Worm (Caenorhabditis elegans) whole organism, young adult: ENCODE measurements around the gene fipr-6.

Experiments used
- C06A6.2 ChIP-seq: fragments of 200-800 bp; sonication (Bioruptor generic); conservative IDR thresholded peaks from 2 replicates; pipeline ENCODE4 v1.3.6; 2022; ENCODE audit warnings: missing genetic modification characterization, missing compliant biosample characterization
- C17E4.6 ChIP-seq: fragments of 200-800 bp; sonication (Bioruptor generic); IDR thresholded peaks from 2 replicates; pipeline ENCODE4 v1.3.6; 2022; ENCODE audit warnings: missing genetic modification reagents, missing genetic modification characterization, missing compliant biosample characterization
- D2030.7 ChIP-seq: fragments of 200-800 bp; sonication (Bioruptor generic); IDR thresholded peaks from 2 replicates; pipeline ENCODE4 v1.3.6; 2022; ENCODE audit warnings: missing genetic modification reagents, missing genetic modification characterization, missing compliant biosample characterization
- F23B12.7 ChIP-seq: sonication (generic microtip); optimal IDR thresholded peaks from 2 replicates; lab custom pipeline; 2017; ENCODE audit warnings: missing genetic modification characterization, mild to moderate bottlenecking, missing compliant biosample characterization, antibody characterized with exemption, moderate library complexity; ENCODE audit not compliant: insufficient read depth
- F37B4.10 ChIP-seq: fragments of 200-800 bp; sonication (Bioruptor generic); IDR thresholded peaks from 2 replicates; pipeline ENCODE4 v1.3.6; 2022; ENCODE audit warnings: missing genetic modification characterization, missing compliant biosample characterization
- F39B2.1 ChIP-seq: fragments of 200-800 bp; sonication (Bioruptor generic); IDR thresholded peaks from 2 replicates; pipeline ENCODE4 v1.3.6; 2022; ENCODE audit warnings: missing genetic modification reagents, missing genetic modification characterization, missing compliant biosample characterization
- F49E8.2 ChIP-seq: sonication (generic microtip); optimal IDR thresholded peaks from 3 replicates; lab custom pipeline; 2017; ENCODE audit warnings: missing genetic modification characterization, mild to moderate bottlenecking, missing compliant biosample characterization, antibody characterized with exemption, moderate library complexity; ENCODE audit not compliant: insufficient read depth
- F52B5.7 ChIP-seq: sonication (generic microtip); optimal IDR thresholded peaks from 2 replicates; lab custom pipeline; 2016; ENCODE audit warnings: mild to moderate bottlenecking, missing genetic modification characterization, missing compliant biosample characterization
- F57A8.1 ChIP-seq: fragments of 200-800 bp; sonication (Bioruptor generic); optimal IDR thresholded peaks from 2 replicates; lab custom pipeline; 2018; ENCODE audit warnings: mild to moderate bottlenecking, missing genetic modification characterization, moderate library complexity, missing compliant biosample characterization
- F57C9.4 ChIP-seq: sonication (generic microtip); optimal IDR thresholded peaks from 2 replicates; lab custom pipeline; 2017; ENCODE audit warnings: mild to moderate bottlenecking, missing genetic modification characterization, missing compliant biosample characterization
- Y53G8AR.9 ChIP-seq: fragments of 200-800 bp; sonication (Bioruptor generic); conservative IDR thresholded peaks from 2 replicates; pipeline ENCODE4 v1.3.6; 2022; ENCODE audit warnings: missing genetic modification reagents, missing genetic modification characterization, missing compliant biosample characterization
- Y56A3A.18 ChIP-seq: fragments of 200-800 bp; sonication (Bioruptor generic); IDR thresholded peaks from 2 replicates; pipeline ENCODE4 v1.3.6; 2022; ENCODE audit warnings: missing genetic modification reagents, missing genetic modification characterization, missing compliant biosample characterization
- Y79H2A.3 ChIP-seq: fragments of 200-800 bp; sonication (Bioruptor generic); conservative IDR thresholded peaks from 2 replicates; pipeline ENCODE4 v1.3.6; 2022; ENCODE audit warnings: missing genetic modification reagents, missing genetic modification characterization, missing compliant biosample characterization
- ama-1 ChIP-seq, 3 experiments: fragments of 150-350 bp in 1 of 3; sonication (generic microtip) in 2 of 3; optimal IDR thresholded peaks; 2 replicates each; lab custom pipeline; 2014 to 2018; ENCODE audit warnings: missing biosample characterization in 2 of 3, missing genetic modification characterization in 2 of 3, missing genetic modification reagents in 2 of 3
- aptf-2 ChIP-seq: fragments of 200-800 bp; sonication (Bioruptor generic); conservative IDR thresholded peaks from 2 replicates; pipeline ENCODE4 v1.3.6; 2022; ENCODE audit warnings: missing genetic modification reagents, missing genetic modification characterization, missing compliant biosample characterization
- cebp-1 ChIP-seq, 2 experiments: fragments of 200-800 bp in 1 of 2; sonication (Bioruptor generic) in 1 of 2; sonication (generic microtip) in 1 of 2; IDR thresholded peaks in 1 of 2; optimal IDR thresholded peaks in 1 of 2; 2 replicates each; pipeline versions ENCODE4 v1.3.6 to Lab custom; 2017 to 2022; ENCODE audit warnings: missing compliant biosample characterization in 2 of 2, missing genetic modification characterization in 2 of 2, mild to moderate bottlenecking in 1 of 2, missing genetic modification reagents in 1 of 2, moderate library complexity in 1 of 2
- ceh-27 ChIP-seq: fragments of 200-800 bp; sonication (Bioruptor generic); optimal IDR thresholded peaks from 2 replicates; lab custom pipeline; 2018; ENCODE audit warnings: mild to moderate bottlenecking, missing genetic modification characterization, moderate library complexity, missing compliant biosample characterization
- ceh-40 ChIP-seq: fragments of 200-800 bp; sonication (Bioruptor generic); IDR thresholded peaks from 2 replicates; pipeline ENCODE4 v1.3.6; 2022; ENCODE audit warnings: missing genetic modification characterization, missing compliant biosample characterization
- ceh-91 ChIP-seq: fragments of 200-800 bp; sonication (Bioruptor generic); IDR thresholded peaks from 2 replicates; pipeline ENCODE4 v1.3.6; 2022; ENCODE audit warnings: missing genetic modification reagents, missing genetic modification characterization, missing compliant biosample characterization
- die-1 ChIP-seq: sonication (generic microtip); optimal IDR thresholded peaks from 2 replicates; lab custom pipeline; 2016; ENCODE audit warnings: missing genotype, mild to moderate bottlenecking, missing genetic modification characterization, missing compliant biosample characterization
- dox-1 ChIP-seq: fragments of 200-800 bp; sonication (Bioruptor generic); IDR thresholded peaks from 2 replicates; pipeline ENCODE4 v1.3.6; 2022; ENCODE audit warnings: missing genetic modification reagents, missing genetic modification characterization, missing compliant biosample characterization
- dpl-1 ChIP-seq: fragments of 150-350 bp; optimal IDR thresholded peaks from 2 replicates; lab custom pipeline; 2014; ENCODE audit warnings: missing biosample characterization, missing genetic modification reagents, missing genetic modification characterization
- egl-44 ChIP-seq: fragments of 200-800 bp; sonication (Bioruptor generic); IDR thresholded peaks from 2 replicates; pipeline ENCODE4 v1.3.6; 2022; ENCODE audit warnings: missing genetic modification reagents, missing genetic modification characterization, missing compliant biosample characterization
- gei-17 ChIP-seq: fragments of 200-800 bp; sonication (Bioruptor generic); optimal IDR thresholded peaks from 2 replicates; lab custom pipeline; 2018; ENCODE audit warnings: mild to moderate bottlenecking, missing genetic modification characterization, missing compliant biosample characterization
- hrde-1 ChIP-seq: sonication (generic microtip); optimal IDR thresholded peaks from 2 replicates; lab custom pipeline; 2016; ENCODE audit warnings: missing genetic modification characterization, mild to moderate bottlenecking, missing compliant biosample characterization, moderate library complexity, missing genotype, missing genetic modification reagents, borderline replicate concordance
- hsf-1 ChIP-seq: fragments of 200-800 bp; sonication (Bioruptor generic); IDR thresholded peaks from 2 replicates; pipeline ENCODE4 v1.3.6; 2022; ENCODE audit warnings: missing genetic modification reagents, missing genetic modification characterization, missing compliant biosample characterization
- lsy-27 ChIP-seq: sonication (generic microtip); optimal IDR thresholded peaks from 2 replicates; lab custom pipeline; 2017; ENCODE audit warnings: missing genetic modification characterization, mild to moderate bottlenecking, missing compliant biosample characterization, antibody characterized with exemption, missing genotype, borderline replicate concordance; ENCODE audit not compliant: insufficient read depth
- madf-6 ChIP-seq: fragments of 200-800 bp; sonication (Bioruptor generic); IDR thresholded peaks from 2 replicates; pipeline ENCODE4 v1.3.6; 2022; ENCODE audit warnings: missing genetic modification reagents, missing genetic modification characterization, missing compliant biosample characterization
- mxl-1 ChIP-seq: sonication (generic microtip); optimal IDR thresholded peaks from 2 replicates; lab custom pipeline; 2016; ENCODE audit warnings: missing genetic modification characterization, missing compliant biosample characterization
- nfya-1 ChIP-seq: sonication (generic microtip); optimal IDR thresholded peaks from 2 replicates; lab custom pipeline; 2017; ENCODE audit warnings: antibody characterized with exemption, missing compliant biosample characterization, missing genetic modification characterization, borderline replicate concordance; ENCODE audit not compliant: insufficient read depth
- nhr-120 ChIP-seq: fragments of 200-800 bp; sonication (Bioruptor generic); IDR thresholded peaks from 2 replicates; pipeline ENCODE4 v1.3.6; 2022; ENCODE audit warnings: missing genetic modification characterization, missing compliant biosample characterization
- nhr-27 ChIP-seq: fragments of 200-800 bp; sonication (Bioruptor generic); optimal IDR thresholded peaks from 2 replicates; lab custom pipeline; 2018; ENCODE audit warnings: mild to moderate bottlenecking, missing genetic modification characterization, moderate library complexity, missing compliant biosample characterization
- pbrm-1 ChIP-seq: fragments of 200-800 bp; sonication (Bioruptor generic); IDR thresholded peaks from 2 replicates; pipeline ENCODE4 v1.3.6; 2022; ENCODE audit warnings: missing genetic modification reagents, missing genetic modification characterization, missing compliant biosample characterization
- rpc-1 ChIP-seq, 2 experiments: fragments of 150-350 bp in 1 of 2; sonication (generic microtip) in 1 of 2; optimal IDR thresholded peaks; 2 replicates each; lab custom pipeline; 2014 to 2018; ENCODE audit warnings: missing biosample characterization in 1 of 2, missing genetic modification characterization in 1 of 2, missing genetic modification reagents in 1 of 2, missing genotype in 1 of 2
- sea-2 ChIP-seq: fragments of 200-800 bp; sonication (Bioruptor generic); IDR thresholded peaks from 2 replicates; pipeline ENCODE4 v1.3.6; 2022; ENCODE audit warnings: missing genetic modification characterization, missing compliant biosample characterization
- snpc-4 ChIP-seq, 5 experiments: fragments of 150-350 bp in 1 of 5; sonication (generic microtip) in 4 of 5; optimal IDR thresholded peaks; 2 replicates each; lab custom pipeline; 2014 to 2018; ENCODE audit warnings: missing genetic modification characterization in 5 of 5, missing biosample characterization in 3 of 5, antibody characterized with exemption in 2 of 5, mild to moderate bottlenecking in 2 of 5, missing compliant biosample characterization in 2 of 5, missing genotype in 2 of 5, moderate library complexity in 2 of 5, missing genetic modification reagents in 1 of 5
- sptf-2 ChIP-seq: fragments of 200-800 bp; sonication (Bioruptor generic); optimal IDR thresholded peaks from 2 replicates; lab custom pipeline; 2018; ENCODE audit warnings: mild to moderate bottlenecking, missing genetic modification characterization, missing compliant biosample characterization
- tbp1 ChIP-seq: fragments of 200-800 bp; sonication (Bioruptor generic); optimal IDR thresholded peaks from 2 replicates; lab custom pipeline; 2018; ENCODE audit warnings: mild to moderate bottlenecking, missing genetic modification characterization, missing compliant biosample characterization
- unc-130 ChIP-seq: sonication (generic microtip); optimal IDR thresholded peaks from 2 replicates; lab custom pipeline; 2016; ENCODE audit warnings: missing genetic modification reagents, missing genetic modification characterization, missing compliant biosample characterization
- xnd-1 ChIP-seq: sonication (generic microtip); optimal IDR thresholded peaks from 2 replicates; lab custom pipeline; 2016; ENCODE audit warnings: missing genotype, missing genetic modification reagents, missing genetic modification characterization, missing compliant biosample characterization
- zim-3 ChIP-seq: sonication (generic microtip); optimal IDR thresholded peaks from 2 replicates; lab custom pipeline; 2017; ENCODE audit warnings: mild to moderate bottlenecking, missing genetic modification characterization, moderate library complexity, missing compliant biosample characterization
- ztf-26 ChIP-seq: sonication (generic microtip); optimal IDR thresholded peaks from 2 replicates; lab custom pipeline; 2017; ENCODE audit warnings: missing genetic modification characterization, missing compliant biosample characterization
- ztf-3 ChIP-seq: fragments of 200-800 bp; sonication (Bioruptor generic); optimal IDR thresholded peaks from 2 replicates; lab custom pipeline; 2018; ENCODE audit warnings: mild to moderate bottlenecking, missing genetic modification characterization, missing compliant biosample characterization

Gene fipr-6

ce11 chrV:10204863-10205338, 26.1 kb upstream of the fipr-6 start, which contains the start of the genes ZK856.19 and ZK856.11 (continued):
- TF ChIP-seq hrde-1 (peak; percentile 0), ceh-27 (peak; percentile 14), cebp-1 (GFP tag; IDR thresholded peaks at IDR 0.05; lab: Robert Waterston, UW) (no peak), cebp-1 (tag; optimal IDR thresholded peaks at IDR 0.05; lab: Kevin White, UChicago) (peak; percentile 54), unc-130 (GFP tag; lab: Kevin White, UChicago) (peak; percentile 5), madf-6 (GFP tag; lab: Robert Waterston, UW) (peak; percentile 24; the same call in 1 of the 2 replicates), sptf-2 (GFP tag; lab: Kevin White, UChicago) (no peak), hsf-1 (GFP tag; lab: Robert Waterston, UW) (0 out of 2 replicates have a peak, but pooled peaks have one; percentile 18), dox-1 (peak; percentile 24; the same call in 1 of the 2 replicates), tbp1 (peak; percentile 44), Y53G8AR.9 (0 out of 2 replicates have a peak, but pooled peaks have one; percentile 65), aptf-2 (no peak), D2030.7 (GFP tag; lab: Robert Waterston, UW) (peak; percentile 17; the same call in 1 of the 2 replicates), nhr-120 (GFP tag; lab: Robert Waterston, UW) (no peak), ceh-40 (GFP tag; lab: Robert Waterston, UW) (no peak), F49E8.2 (tag; lab: Kevin White, UChicago) (peak; percentile 41)

ce11 chrV:10205483-10205882, 25.5 kb upstream of the fipr-6 start, which contains the start of gene ZK856.16:
TSS of gene ZK856.16 (minus strand) at chrV:10205583.
- TF ChIP-seq Y79H2A.3 (GFP tag; lab: Robert Waterston, UW) (no peak), F37B4.10 (no peak), nhr-27 (tag; lab: Kevin White, UChicago) (no peak), die-1 (tag; lab: Kevin White, UChicago) (no peak), ceh-91 (GFP tag; lab: Robert Waterston, UW) (no peak), zim-3 (tag; lab: Kevin White, UChicago) (no peak), mxl-1 (no peak), dpl-1 (GFP tag; lab: Kevin White, UChicago) (no peak), ceh-40 (GFP tag; lab: Robert Waterston, UW) (no peak), F57C9.4 (tag; lab: Kevin White, UChicago) (no peak), F39B2.1 (GFP tag; lab: Robert Waterston, UW) (no peak), C17E4.6 (GFP tag; lab: Robert Waterston, UW) (no peak), aptf-2 (no peak), snpc-4 (GFP tag; optimal IDR thresholded peaks at IDR 0.05; lab: Kevin White, UChicago) (no peak), snpc-4 (tag; optimal IDR thresholded peaks at IDR 0.05; lab: Kevin White, UChicago) (no peak), nfya-1 (tag; lab: Kevin White, UChicago) (no peak), F57A8.1 (no peak), Y56A3A.18 (GFP tag; lab: Robert Waterston, UW) (no peak), lsy-27 (tag; lab: Kevin White, UChicago) (no peak), D2030.7 (GFP tag; lab: Robert Waterston, UW) (no peak)

DNA sequence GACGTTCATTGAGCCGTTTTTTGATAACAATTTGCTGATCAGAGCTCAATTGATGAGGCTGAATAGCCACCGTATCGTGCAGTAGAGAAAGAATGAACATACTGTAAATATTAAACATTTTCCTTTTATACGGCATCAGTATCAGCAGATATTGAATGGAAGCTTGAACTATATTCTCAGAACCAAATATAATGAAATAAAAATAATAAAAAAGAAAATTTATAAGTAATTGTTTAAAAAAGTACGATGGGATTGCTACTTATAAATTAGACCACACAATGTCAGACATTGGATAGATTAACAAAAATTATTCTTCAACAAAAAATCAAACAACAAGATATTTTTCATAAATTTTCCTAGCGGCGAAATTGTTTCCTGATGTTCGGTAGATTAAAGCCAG, 24.5 kb upstream of the fipr-6 start, which contains the start of gene rpc-25:
Gene rpc-25, minus strand, starts transcription at position 101 of the 400 bp plus-strand sequence.
- no peak for TF ChIP-seq pbrm-1 (GFP tag; lab: Robert Waterston, UW)
- no peak for TF ChIP-seq F23B12.7 (tag; lab: Kevin White, UChicago)
- no peak for TF ChIP-seq xnd-1 (tag; lab: Kevin White, UChicago)
- no peak for TF ChIP-seq ztf-26 (tag; lab: Kevin White, UChicago)
- TF ChIP-seq hrde-1, result peak; percentile 19
- no peak for TF ChIP-seq F52B5.7 (tag; lab: Kevin White, UChicago)
- no peak for TF ChIP-seq ztf-3 (GFP tag; lab: Kevin White, UChicago)
- TF ChIP-seq D2030.7 (GFP tag; lab: Robert Waterston, UW), result no peak
- TF ChIP-seq rpc-1 (optimal IDR thresholded peaks at IDR 0.05; lab: Kevin White, UChicago), result no peak
- TF ChIP-seq rpc-1 (tag; optimal IDR thresholded peaks at IDR 0.05; lab: Kevin White, UChicago), result no peak
- TF ChIP-seq gei-17, result no peak
- no peak for TF ChIP-seq egl-44
- no peak for TF ChIP-seq C06A6.2 (GFP tag; lab: Robert Waterston, UW)
- no peak for TF ChIP-seq sea-2 (GFP tag; lab: Robert Waterston, UW)
- TF ChIP-seq ama-1 (optimal IDR thresholded peaks at IDR 0.05; lab: Kevin White, UChicago), result no peak
- TF ChIP-seq ama-1 (GFP tag; optimal IDR thresholded peaks at IDR 0.05; lab: Kevin White, UChicago), result no peak
